Worm (Caenorhabditis elegans) whole organism, mixed stage, embryonic: Measurements from ENCODE around the gene F46H5.11.

Experiments used
- M03D4.4 ChIP-seq: sonication (generic microtip); optimal IDR thresholded peaks from 2 replicates; lab custom pipeline; 2017; ENCODE audit warnings: mild to moderate bottlenecking, missing genetic modification characterization, missing compliant biosample characterization
- blmp-1 ChIP-seq: fragments of 150-350 bp; optimal IDR thresholded peaks from 2 replicates; lab custom pipeline; 2014; ENCODE audit warnings: missing biosample characterization, missing genetic modification characterization
- ceh-39 ChIP-seq: fragments of 150-350 bp; optimal IDR thresholded peaks from 2 replicates; lab custom pipeline; 2014; ENCODE audit warnings: missing biosample characterization, missing genetic modification characterization
- ceh-43 ChIP-seq: fragments of 200-800 bp; sonication (Bioruptor generic); optimal IDR thresholded peaks from 2 replicates; lab custom pipeline; 2018; ENCODE audit warnings: mild to moderate bottlenecking, missing genetic modification characterization, moderate library complexity, missing compliant biosample characterization
- ceh-83 ChIP-seq: fragments of 200-800 bp; sonication (Bioruptor generic); optimal IDR thresholded peaks from 2 replicates; lab custom pipeline; 2018; ENCODE audit warnings: mild to moderate bottlenecking, missing genetic modification characterization, missing compliant biosample characterization
- ces-1 ChIP-seq: fragments of 150-350 bp; optimal IDR thresholded peaks from 2 replicates; lab custom pipeline; 2014; ENCODE audit warnings: missing biosample characterization, missing genetic modification reagents, missing genetic modification characterization
- cnd-1 ChIP-seq: fragments of 200-800 bp; sonication (Bioruptor generic); optimal IDR thresholded peaks from 2 replicates; lab custom pipeline; 2018; ENCODE audit warnings: mild to moderate bottlenecking, missing genetic modification characterization, missing compliant biosample characterization
- drap-1 ChIP-seq: fragments of 200-800 bp; sonication (Bioruptor generic); optimal IDR thresholded peaks from 3 replicates; lab custom pipeline; 2018; ENCODE audit warnings: mild to moderate bottlenecking, missing genetic modification characterization, missing compliant biosample characterization
- elt-3 ChIP-seq: fragments of 150-350 bp; optimal IDR thresholded peaks from 2 replicates; lab custom pipeline; 2014; ENCODE audit warnings: missing biosample characterization, missing genetic modification characterization
- flh-1 ChIP-seq: fragments of 200-800 bp; sonication (Bioruptor generic); optimal IDR thresholded peaks from 2 replicates; lab custom pipeline; 2018; ENCODE audit warnings: mild to moderate bottlenecking, missing genetic modification characterization, moderate library complexity, missing compliant biosample characterization
- ham-2 ChIP-seq: fragments of 200-800 bp; sonication (Bioruptor generic); optimal IDR thresholded peaks from 2 replicates; lab custom pipeline; 2018; ENCODE audit warnings: mild to moderate bottlenecking, missing genetic modification characterization, missing compliant biosample characterization
- lin-13 ChIP-seq: fragments of 150-350 bp; optimal IDR thresholded peaks from 2 replicates; lab custom pipeline; 2014; ENCODE audit warnings: missing biosample characterization, missing genetic modification characterization
- lin-32 ChIP-seq: fragments of 200-800 bp; sonication (Bioruptor generic); optimal IDR thresholded peaks from 2 replicates; lab custom pipeline; 2018; ENCODE audit warnings: mild to moderate bottlenecking, missing genetic modification characterization, missing compliant biosample characterization
- lsy-2 ChIP-seq: fragments of 150-350 bp; optimal IDR thresholded peaks from 2 replicates; lab custom pipeline; 2014; ENCODE audit warnings: missing biosample characterization, missing genetic modification characterization
- mab-5 ChIP-seq: fragments of 150-350 bp; optimal IDR thresholded peaks from 2 replicates; lab custom pipeline; 2014; ENCODE audit warnings: missing biosample characterization, missing genetic modification characterization
- mep-1 ChIP-seq: fragments of 150-350 bp; optimal IDR thresholded peaks from 2 replicates; lab custom pipeline; 2017; ENCODE audit warnings: missing biosample characterization, missing genetic modification reagents, missing genetic modification characterization, inconsistent platforms
- mls-2 ChIP-seq: sonication (generic microtip); optimal IDR thresholded peaks from 2 replicates; lab custom pipeline; 2016; ENCODE audit warnings: mild to moderate bottlenecking, missing genetic modification characterization, moderate library complexity, missing compliant biosample characterization
- nhr-237 ChIP-seq: fragments of 150-350 bp; optimal IDR thresholded peaks from 2 replicates; lab custom pipeline; 2014; ENCODE audit warnings: missing biosample characterization, missing genetic modification characterization
- nhr-28 ChIP-seq: fragments of 150-350 bp; optimal IDR thresholded peaks from 2 replicates; lab custom pipeline; 2014; ENCODE audit warnings: missing biosample characterization, missing genetic modification characterization
- nhr-76 ChIP-seq: sonication (generic microtip); optimal IDR thresholded peaks from 2 replicates; lab custom pipeline; 2017; ENCODE audit warnings: missing biosample characterization, missing genetic modification characterization
- pha-4 ChIP-seq: fragments of 150-350 bp; optimal IDR thresholded peaks from 2 replicates; lab custom pipeline; 2018; ENCODE audit warnings: missing biosample characterization, missing genetic modification reagents, missing genetic modification characterization
- sem-2 ChIP-seq: fragments of 200-800 bp; sonication (Bioruptor generic); optimal IDR thresholded peaks from 2 replicates; lab custom pipeline; 2018; ENCODE audit warnings: mild to moderate bottlenecking, missing genetic modification characterization, missing compliant biosample characterization
- snpc-4 ChIP-seq: fragments of 150-350 bp; optimal IDR thresholded peaks from 2 replicates; lab custom pipeline; 2014; ENCODE audit warnings: missing biosample characterization, missing genetic modification characterization
- unc-39 ChIP-seq: fragments of 150-350 bp; optimal IDR thresholded peaks from 2 replicates; lab custom pipeline; 2014; ENCODE audit warnings: missing biosample characterization, missing genetic modification characterization
- zip-8 ChIP-seq: fragments of 150-350 bp; optimal IDR thresholded peaks from 2 replicates; lab custom pipeline; 2014; ENCODE audit warnings: missing biosample characterization, missing genetic modification characterization
- ztf-11 ChIP-seq: fragments of 150-350 bp; optimal IDR thresholded peaks from 2 replicates; lab custom pipeline; 2014; ENCODE audit warnings: missing biosample characterization, missing genetic modification characterization

F46H5.11 gene

ce11 chrX:7289565-7289964 is 17.7 kb upstream of the F46H5.11 start:
- no peak for TF ChIP-seq lsy-2 (tag; lab: Kevin White, UChicago)
- no peak for TF ChIP-seq blmp-1 (tag; lab: Kevin White, UChicago)
- peak; percentile 4 for TF ChIP-seq unc-39 (tag; lab: Kevin White, UChicago)
- TF ChIP-seq ceh-43 (GFP tag; lab: Kevin White, UChicago), result no peak
- no peak for TF ChIP-seq nhr-237 (tag; lab: Kevin White, UChicago)
- TF ChIP-seq flh-1 (GFP tag; lab: Kevin White, UChicago), result no peak
- TF ChIP-seq ceh-39 (tag; lab: Kevin White, UChicago), result peak; percentile 3
- TF ChIP-seq zip-8 (tag; lab: Kevin White, UChicago), result no peak
- TF ChIP-seq nhr-76, result no peak
- peak; percentile 6 for TF ChIP-seq ces-1 (GFP tag; lab: Kevin White, UChicago)
- no peak for TF ChIP-seq nhr-28 (tag; lab: Kevin White, UChicago)
- no peak for TF ChIP-seq mls-2 (tag; lab: Kevin White, UChicago)

- TF ChIP-seq sem-2 (GFP tag; lab: Kevin White, UChicago) (no peak), unc-39 (tag; lab: Kevin White, UChicago) (peak; percentile 60), ces-1 (GFP tag; lab: Kevin White, UChicago) (peak; percentile 69)
These were observed 12.9 kb upstream of the F46H5.11 start for ce11 chrX:7284724-7285184.

- TF ChIP-seq lin-32 (GFP tag; lab: Kevin White, UChicago) (no peak), mab-5 (tag; lab: Kevin White, UChicago) (no peak), snpc-4 (no peak), mep-1 (no peak), nhr-76 (no peak), ceh-83 (GFP tag; lab: Kevin White, UChicago) (no peak), drap-1 (GFP tag; lab: Kevin White, UChicago) (no peak), elt-3 (no peak), ztf-11 (tag; lab: Kevin White, UChicago) (no peak), blmp-1 (tag; lab: Kevin White, UChicago) (no peak), ham-2 (GFP tag; lab: Kevin White, UChicago) (no peak), pha-4 (tag; lab: Kevin White, UChicago) (no peak), lin-13 (tag; lab: Kevin White, UChicago) (no peak), ceh-43 (GFP tag; lab: Kevin White, UChicago) (no peak), ceh-39 (tag; lab: Kevin White, UChicago) (no peak), flh-1 (GFP tag; lab: Kevin White, UChicago) (no peak), nhr-237 (tag; lab: Kevin White, UChicago) (no peak)
These were observed 11.3 kb upstream of the F46H5.11 start for ce11 chrX:7283136-7283535.

ce11 chrX:7281347-7281746 is 9.5 kb upstream of the F46H5.11 start:
- TF ChIP-seq ces-1 (GFP tag; lab: Kevin White, UChicago) (peak; percentile 98), lin-32 (GFP tag; lab: Kevin White, UChicago) (no peak), mls-2 (tag; lab: Kevin White, UChicago) (peak; percentile 1)

ce11 chrX:7279671-7280389 is 8.0 kb upstream of the F46H5.11 start, which contains the start of gene unc-10:
Gene unc-10, minus strand, starts transcription at chrX:7280322.
- TF ChIP-seq nhr-237 (tag; lab: Kevin White, UChicago) (no peak), M03D4.4 (tag; lab: Kevin White, UChicago) (peak; percentile 10)
- TF ChIP-seq, all 35 proteins: peak for 1

ce11 chrX:7278095-7278494 is 6.2 kb upstream of the F46H5.11 start:
- TF ChIP-seq lin-32 (GFP tag; lab: Kevin White, UChicago), result no peak
- no peak for TF ChIP-seq M03D4.4 (tag; lab: Kevin White, UChicago)
- TF ChIP-seq cnd-1, result no peak

- no peak for TF ChIP-seq sem-2 (GFP tag; lab: Kevin White, UChicago)
- TF ChIP-seq ceh-39 (tag; lab: Kevin White, UChicago), result no peak
- no peak for TF ChIP-seq drap-1 (GFP tag; lab: Kevin White, UChicago)
- no peak for TF ChIP-seq snpc-4
- TF ChIP-seq lin-32 (GFP tag; lab: Kevin White, UChicago), result no peak
These were observed 2.5 kb downstream of the F46H5.11 start, which contains the start of gene grd-7 for ce11 chrX:7269379-7269778. Gene grd-7, minus strand, starts transcription at chrX:7269479.
